Worm (Caenorhabditis elegans): ENCODE data around the gene nst-1.

DNA sequence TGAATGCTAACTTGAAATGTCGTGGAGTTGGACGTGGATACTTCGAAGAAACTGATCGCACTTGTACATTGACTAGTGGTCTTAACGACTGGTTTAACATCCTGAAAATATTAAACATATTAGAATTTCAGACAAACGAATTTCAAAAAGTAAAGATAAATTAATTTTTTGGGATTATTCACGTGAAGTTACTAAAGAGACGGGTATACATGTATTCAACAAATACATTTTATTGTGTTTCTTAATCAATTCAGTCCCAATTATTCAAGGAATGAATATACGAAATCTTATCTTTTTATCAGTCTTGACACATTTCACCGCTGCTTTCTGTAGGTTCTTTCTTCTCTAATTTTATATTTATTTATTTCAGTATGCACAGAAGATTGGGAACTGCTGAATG, 4.6 kb downstream of the nst-1 start, which contains the start of the genes mrpl-10 and clec-142:
- no peak for TF ChIP-seq snpc-4 (tag; optimal IDR thresholded peaks at IDR 0.05)
- TF ChIP-seq aly-2 (tag; optimal IDR thresholded peaks at IDR 0.05) = no peak
- no peak for TF ChIP-seq ceh-82 (tag; optimal IDR thresholded peaks at IDR 0.05)
- no peak for TF ChIP-seq ztf-4 (tag; optimal IDR thresholded peaks at IDR 0.05)
- TF ChIP-seq ces-1 (GFP tag; optimal IDR thresholded peaks at IDR 0.05) = no peak
- TF ChIP-seq mdl-1 (tag; optimal IDR thresholded peaks at IDR 0.05) = no peak
- TF ChIP-seq C04F5.9 (tag; optimal IDR thresholded peaks at IDR 0.05) = no peak
- no peak for TF ChIP-seq fos-1 (tag; optimal IDR thresholded peaks at IDR 0.05)
- no peak for TF ChIP-seq Y116A8C.19 (tag; optimal IDR thresholded peaks at IDR 0.05; ENCODE audit: borderline replicate concordance)
